Worm (Caenorhabditis elegans) whole organism, midembryonic: Measurements from ENCODE around the gene grd-12.

Experiments used
- T22C8.4 ChIP-seq: fragments of 200-800 bp; sonication (Bioruptor generic); IDR thresholded peaks from 2 replicates; pipeline ENCODE4 v1.3.6; 2022; ENCODE audit warnings: missing genetic modification characterization, missing compliant biosample characterization
- cog-1 ChIP-seq: sonication (generic microtip); optimal IDR thresholded peaks from 2 replicates; lab custom pipeline; 2016; ENCODE audit warnings: missing genetic modification characterization, missing compliant biosample characterization
- flt-1 ChIP-seq: fragments of 200-800 bp; sonication (Bioruptor generic); IDR thresholded peaks from 2 replicates; pipeline ENCODE4 v1.3.6; 2022; ENCODE audit warnings: missing genetic modification characterization, missing compliant biosample characterization
- klf-2 ChIP-seq: fragments of 200-800 bp; sonication (Bioruptor generic); conservative IDR thresholded peaks from 2 replicates; pipeline ENCODE4 v1.3.6; 2022; ENCODE audit warnings: missing genetic modification reagents, missing genetic modification characterization, missing compliant biosample characterization
- med-1 ChIP-seq: sonication (generic microtip); optimal IDR thresholded peaks from 2 replicates; lab custom pipeline; 2017; ENCODE audit warnings: missing genetic modification characterization, mild to moderate bottlenecking, missing compliant biosample characterization, antibody characterized with exemption, missing genetic modification reagents; ENCODE audit not compliant: insufficient read depth
- ref-1 ChIP-seq: fragments of 200-800 bp; sonication (Bioruptor generic); conservative IDR thresholded peaks from 2 replicates; pipeline ENCODE4 v1.3.6; 2022; ENCODE audit warnings: missing genetic modification reagents, missing genetic modification characterization, missing compliant biosample characterization
- tab-1 ChIP-seq: fragments of 200-800 bp; sonication (Bioruptor generic); IDR thresholded peaks from 2 replicates; pipeline ENCODE4 v1.3.6; 2022; ENCODE audit warnings: missing genetic modification characterization, missing compliant biosample characterization
- ztf-23 ChIP-seq: fragments of 200-800 bp; sonication (Bioruptor generic); IDR thresholded peaks from 2 replicates; pipeline ENCODE4 v1.3.6; 2022; ENCODE audit warnings: missing genetic modification reagents, missing genetic modification characterization, missing compliant biosample characterization
- ztf-29 ChIP-seq: fragments of 200-800 bp; sonication (Bioruptor generic); IDR thresholded peaks from 2 replicates; pipeline ENCODE4 v1.3.6; 2022; ENCODE audit warnings: missing genetic modification reagents, missing genetic modification characterization, missing compliant biosample characterization

The grd-12 gene

ce11 chrV:14978205-14978751, at the start of gene grd-12, which contains the start of gene F02D8.1:
Gene grd-12 (plus strand): TSS chrV:14978505.
Gene F02D8.1 (minus strand): TSS chrV:14978701.
- TF ChIP-seq ztf-29 (GFP tag; lab: Robert Waterston, UW): no peak

ce11 chrV:14930168-14930567, 48.1 kb upstream of the grd-12 start:
- TF ChIP-seq tab-1 (GFP tag; lab: Robert Waterston, UW): no peak
- TF ChIP-seq med-1 (GFP tag; lab: Kevin White, UChicago): no peak
- TF ChIP-seq klf-2 (GFP tag; lab: Robert Waterston, UW): no peak
- TF ChIP-seq ztf-29 (GFP tag; lab: Robert Waterston, UW): no peak
- no peak for TF ChIP-seq ztf-23 (GFP tag; lab: Robert Waterston, UW)
- TF ChIP-seq flt-1 (GFP tag; lab: Robert Waterston, UW): no peak
- TF ChIP-seq T22C8.4 (GFP tag; lab: Robert Waterston, UW): no peak

- TF ChIP-seq cog-1 (tag; lab: Kevin White, UChicago) (no peak), ztf-29 (GFP tag; lab: Robert Waterston, UW) (no peak), klf-2 (GFP tag; lab: Robert Waterston, UW) (no peak), flt-1 (GFP tag; lab: Robert Waterston, UW) (no peak), tab-1 (GFP tag; lab: Robert Waterston, UW) (no peak), med-1 (GFP tag; lab: Kevin White, UChicago) (no peak), T22C8.4 (GFP tag; lab: Robert Waterston, UW) (no peak), ref-1 (GFP tag; lab: Robert Waterston, UW) (no peak), ztf-23 (GFP tag; lab: Robert Waterston, UW) (no peak)
Observed at ce11 chrV:14933450-14934218, 44.7 kb upstream of the grd-12 start.

ce11 chrV:14936587-14936986, 41.7 kb upstream of the grd-12 start, which contains the start of gene C30G7.2:
Gene C30G7.2 (plus strand): TSS chrV:14936887.
- TF ChIP-seq T22C8.4 (GFP tag; lab: Robert Waterston, UW) (no peak), med-1 (GFP tag; lab: Kevin White, UChicago) (no peak), flt-1 (GFP tag; lab: Robert Waterston, UW) (no peak), ztf-23 (GFP tag; lab: Robert Waterston, UW) (no peak), cog-1 (tag; lab: Kevin White, UChicago) (no peak)

- no peak for TF ChIP-seq klf-2 (GFP tag; lab: Robert Waterston, UW)
- TF ChIP-seq tab-1 (GFP tag; lab: Robert Waterston, UW): no peak
- TF ChIP-seq ztf-29 (GFP tag; lab: Robert Waterston, UW): no peak
- TF ChIP-seq ref-1 (GFP tag; lab: Robert Waterston, UW): no peak
- no peak for TF ChIP-seq T22C8.4 (GFP tag; lab: Robert Waterston, UW)
- TF ChIP-seq med-1 (GFP tag; lab: Kevin White, UChicago): no peak
- no peak for TF ChIP-seq cog-1 (tag; lab: Kevin White, UChicago)
- no peak for TF ChIP-seq ztf-23 (GFP tag; lab: Robert Waterston, UW)
- TF ChIP-seq flt-1 (GFP tag; lab: Robert Waterston, UW): no peak
Observed at ce11 chrV:14942898-14943297, 35.4 kb upstream of the grd-12 start.

ce11 chrV:14943774-14944173, 34.5 kb upstream of the grd-12 start:
- TF ChIP-seq cog-1 (tag; lab: Kevin White, UChicago) (no peak), med-1 (GFP tag; lab: Kevin White, UChicago) (no peak), tab-1 (GFP tag; lab: Robert Waterston, UW) (no peak), klf-2 (GFP tag; lab: Robert Waterston, UW) (no peak), ztf-23 (GFP tag; lab: Robert Waterston, UW) (no peak), T22C8.4 (GFP tag; lab: Robert Waterston, UW) (no peak), ref-1 (GFP tag; lab: Robert Waterston, UW) (no peak), flt-1 (GFP tag; lab: Robert Waterston, UW) (no peak), ztf-29 (GFP tag; lab: Robert Waterston, UW) (no peak)

- TF ChIP-seq T22C8.4 (GFP tag; lab: Robert Waterston, UW): peak; percentile 78
- no peak for TF ChIP-seq tab-1 (GFP tag; lab: Robert Waterston, UW)
Observed at ce11 chrV:14945124-14945523, 33.2 kb upstream of the grd-12 start.

- TF ChIP-seq flt-1 (GFP tag; lab: Robert Waterston, UW) (no peak), T22C8.4 (GFP tag; lab: Robert Waterston, UW) (no peak)
Observed at ce11 chrV:14945697-14946096, 32.6 kb upstream of the grd-12 start, which contains the start of gene C30G7.3. Gene C30G7.3 (minus strand): TSS chrV:14945704.

- no peak for TF ChIP-seq klf-2 (GFP tag; lab: Robert Waterston, UW)
Observed at ce11 chrV:14947022-14947421, 31.3 kb upstream of the grd-12 start, which contains the start of gene C30G7.4. Gene C30G7.4 (minus strand): TSS chrV:14947122.

ce11 chrV:14948566-14948965, 29.7 kb upstream of the grd-12 start:
- TF ChIP-seq cog-1 (tag; lab: Kevin White, UChicago): no peak
